Fruit fly (Drosophila melanogaster): Measurements from ENCODE around the gene CG17078.

The CG17078 gene

DNA sequence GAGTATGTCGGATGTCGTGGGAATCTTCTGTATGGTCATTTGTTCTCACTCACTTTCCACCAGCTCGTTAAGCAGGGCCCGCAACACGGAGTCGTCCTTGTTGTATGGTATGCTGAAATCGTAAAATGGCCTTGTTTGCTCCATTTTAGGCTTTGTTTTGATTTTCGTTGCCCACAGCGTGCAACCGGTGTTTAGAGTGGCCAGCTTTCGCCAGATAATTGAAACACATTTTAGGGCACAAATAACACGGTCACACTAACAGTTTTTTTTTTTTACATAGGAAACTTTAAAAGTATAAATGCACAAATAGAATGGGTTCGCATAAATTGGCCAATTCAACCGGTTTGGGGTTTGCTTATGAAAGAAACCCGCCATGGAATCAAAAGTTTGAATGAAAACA, 25.9 kb downstream of the CG17078 start, which contains the start of gene Rpp30 (continued):
- peak; percentile 27; the same call in 1 of the 2 replicates for TF ChIP-seq amos (GFP tag; IDR thresholded peaks at IDR 0.05; ENCODE audit: partially characterized antibody)
- TF ChIP-seq Lhr (GFP tag; optimal IDR thresholded peaks at IDR 0.05): peak; percentile 61
- no peak for TF ChIP-seq NC2α (GFP tag; optimal IDR thresholded peaks at IDR 0.05)
- TF ChIP-seq Sin3A (optimal IDR thresholded peaks at IDR 0.05): peak; percentile 43
- no peak for TF ChIP-seq yki (optimal IDR thresholded peaks at IDR 0.05)
- TF ChIP-seq MTF-1 (GFP tag; optimal IDR thresholded peaks at IDR 0.05; ENCODE audit: borderline replicate concordance): no peak
- peak; percentile 10 for TF ChIP-seq CG33213 (GFP tag; optimal IDR thresholded peaks at IDR 0.05)
- peak; percentile 49 for TF ChIP-seq HmgZ (tag; optimal IDR thresholded peaks at IDR 0.05)
- TF ChIP-seq CG31224 (GFP tag; IDR thresholded peaks at IDR 0.05): no peak
- TF ChIP-seq vfl (GFP tag; optimal IDR thresholded peaks at IDR 0.05): no peak
- no peak for TF ChIP-seq en (GFP tag; optimal IDR thresholded peaks at IDR 0.05)
- peak; percentile 21 for TF ChIP-seq Fer1 (GFP tag; optimal IDR thresholded peaks at IDR 0.05)
- 0 out of 3 replicates have a peak, but pooled peaks have one; percentile 3 for TF ChIP-seq zen2 (GFP tag; IDR thresholded peaks at IDR 0.05; ENCODE audit: partially characterized antibody)
- TF ChIP-seq phol (tag; optimal IDR thresholded peaks at IDR 0.05): peak; percentile 38
- TF ChIP-seq CG32772 (GFP tag; IDR thresholded peaks at IDR 0.05): peak; percentile 42; the same call in 1 of the 2 replicates
- TF ChIP-seq ftz-f1 (GFP tag; optimal IDR thresholded peaks at IDR 0.05): peak; percentile 74
- TF ChIP-seq CG3847 (GFP tag; IDR thresholded peaks at IDR 0.05): peak; percentile 65
- no peak for TF ChIP-seq CG4404 (GFP tag; IDR thresholded peaks at IDR 0.05)
- TF ChIP-seq CG1603 (tag; optimal IDR thresholded peaks at IDR 0.05): peak; percentile 1
- peak; percentile 58 for TF ChIP-seq pzg (GFP tag; optimal IDR thresholded peaks at IDR 0.05)
- TF ChIP-seq Bgb (GFP tag; IDR thresholded peaks at IDR 0.05; ENCODE audit: partially characterized antibody): peak; percentile 34; the same call in 1 of the 2 replicates
- TF ChIP-seq p53 (GFP tag; optimal IDR thresholded peaks at IDR 0.05): no peak
- peak; percentile 67 for TF ChIP-seq Ets97D (GFP tag; optimal IDR thresholded peaks at IDR 0.05)
- TF ChIP-seq Dll (GFP tag; IDR thresholded peaks at IDR 0.05; ENCODE audit: partially characterized antibody): peak; percentile 49; the same call in 2 of the 4 replicates
- peak; percentile 60 for TF ChIP-seq Max (GFP tag; optimal IDR thresholded peaks at IDR 0.05)
- peak; percentile 59 for TF ChIP-seq Dp (GFP tag; optimal IDR thresholded peaks at IDR 0.05)
- peak; percentile 36 for TF ChIP-seq CG15514 (GFP tag; optimal IDR thresholded peaks at IDR 0.05)
- TF ChIP-seq odd (GFP tag; optimal IDR thresholded peaks at IDR 0.05): no peak
- no peak for TF ChIP-seq Camta (GFP tag; optimal IDR thresholded peaks at IDR 0.05)
- no peak for TF ChIP-seq CrebB (tag; optimal IDR thresholded peaks at IDR 0.05)
- no peak for TF ChIP-seq CG1233 (GFP tag; optimal IDR thresholded peaks at IDR 0.05)
- TF ChIP-seq pita (GFP tag; optimal IDR thresholded peaks at IDR 0.05): no peak
- peak; percentile 69 for TF ChIP-seq Myb (GFP tag; optimal IDR thresholded peaks at IDR 0.05)
- TF ChIP-seq CG14050 (GFP tag; IDR thresholded peaks at IDR 0.05): no peak
- peak; percentile 97 for TF ChIP-seq sqz (GFP tag; optimal IDR thresholded peaks at IDR 0.05)
- TF ChIP-seq Pdp1 (GFP tag; optimal IDR thresholded peaks at IDR 0.05): peak in 1 of 2 experiments; percentile 9
- peak; percentile 87 for TF ChIP-seq stwl (tag; optimal IDR thresholded peaks at IDR 0.05)
- TF ChIP-seq trem (tag; optimal IDR thresholded peaks at IDR 0.05): peak; percentile 10
- no peak for TF ChIP-seq ind (GFP tag; optimal IDR thresholded peaks at IDR 0.05)
- TF ChIP-seq tup (GFP tag; optimal IDR thresholded peaks at IDR 0.05): no peak
- peak; percentile 23 for TF ChIP-seq CG10267 (tag; optimal IDR thresholded peaks at IDR 0.05)
- peak; percentile 18 for TF ChIP-seq CG2116 (GFP tag; optimal IDR thresholded peaks at IDR 0.05)
- TF ChIP-seq CG11504 (tag; optimal IDR thresholded peaks at IDR 0.05): peak; percentile 22
- TF ChIP-seq Med (GFP tag): peak; percentile 61
- TF ChIP-seq Dek (tag; optimal IDR thresholded peaks at IDR 0.05): peak; percentile 22
- TF ChIP-seq CG12659 (GFP tag; optimal IDR thresholded peaks at IDR 0.05): peak; percentile 56
- TF ChIP-seq MBD-R2 (GFP tag; IDR thresholded peaks at IDR 0.05): peak; percentile 95
- 0 out of 3 replicates have a peak, but pooled peaks have one; percentile 28 for TF ChIP-seq HLH4C (GFP tag; IDR thresholded peaks at IDR 0.05; ENCODE audit: partially characterized antibody)
- TF ChIP-seq E2f2 (GFP tag; IDR thresholded peaks at IDR 0.05): peak; percentile 69
- TF ChIP-seq CG13287 (GFP tag; IDR thresholded peaks at IDR 0.05; ENCODE audit: partially characterized antibody): peak; percentile 63
